Fruit fly (Drosophila melanogaster) whole organism, prepupa: ENCODE results near the gene CG43062.

Experiments
- CG11902 ChIP-seq: fragments of 200-800 bp; sonication (Bioruptor generic); optimal IDR thresholded peaks from 3 replicates; lab custom pipeline; 2016; ENCODE audit warnings: missing biosample characterization, missing genetic modification characterization
- CG15336 ChIP-seq: fragments of 200-800 bp; sonication (Bioruptor generic); IDR thresholded peaks from 2 replicates; pipeline ENCODE4 v1.3.6; 2022; ENCODE audit warnings: missing biosample characterization, missing genetic modification characterization
- CG3032 ChIP-seq: fragments of 200-800 bp; optimal IDR thresholded peaks from 2 replicates; lab custom pipeline; 2019; ENCODE audit warnings: missing biosample characterization, mild to moderate bottlenecking, missing genetic modification characterization, moderate library complexity
- CG6163 ChIP-seq: fragments of 200-800 bp; sonication (Bioruptor generic); IDR thresholded peaks from 3 replicates; pipeline ENCODE4 v1.3.6; 2022; ENCODE audit warnings: missing biosample characterization, missing genetic modification characterization
- CG6854 ChIP-seq: fragments of 200-800 bp; sonication (Bioruptor generic); optimal IDR thresholded peaks from 2 replicates; lab custom pipeline; 2017; ENCODE audit warnings: missing biosample characterization, mild to moderate bottlenecking, missing genetic modification characterization
- CG8319 ChIP-seq: fragments of 200-800 bp; sonication (Bioruptor generic); optimal IDR thresholded peaks from 3 replicates; lab custom pipeline; 2016; ENCODE audit warnings: missing biosample characterization, missing genetic modification characterization
- CG8632 ChIP-seq: fragments of 200-800 bp; sonication (Bioruptor generic); optimal IDR thresholded peaks from 3 replicates; lab custom pipeline; 2016; ENCODE audit warnings: missing biosample characterization, missing genetic modification characterization
- Gug ChIP-seq: fragments of 200-800 bp; sonication (Bioruptor generic); IDR thresholded peaks from 2 replicates; pipeline ENCODE4 v1.3.6; 2022; ENCODE audit warnings: missing biosample characterization, missing genetic modification characterization
- Hr39 ChIP-seq: fragments of 200-800 bp; sonication (Bioruptor generic); optimal IDR thresholded peaks from 2 replicates; lab custom pipeline; 2016; ENCODE audit warnings: missing biosample characterization, missing genetic modification characterization
- OdsH ChIP-seq: fragments of 200-800 bp; sonication (Bioruptor generic); optimal IDR thresholded peaks from 3 replicates; lab custom pipeline; 2016; ENCODE audit warnings: missing biosample characterization, missing genetic modification characterization
- Sox102F ChIP-seq: fragments of 200-800 bp; sonication (Bioruptor generic); optimal IDR thresholded peaks from 2 replicates; lab custom pipeline; 2016; ENCODE audit warnings: missing biosample characterization, mild to moderate bottlenecking, missing genetic modification characterization
- dac ChIP-seq: fragments of 200-800 bp; sonication (Bioruptor generic); optimal IDR thresholded peaks from 2 replicates; lab custom pipeline; 2017; ENCODE audit warnings: missing biosample characterization, mild to moderate bottlenecking, missing genetic modification characterization
- eg ChIP-seq: fragments of 200-800 bp; sonication (Bioruptor generic); IDR thresholded peaks from 3 replicates; pipeline ENCODE4 v1.3.6; 2022; ENCODE audit warnings: missing biosample characterization, missing genetic modification characterization
- lz ChIP-seq: fragments of 200-800 bp; sonication (Bioruptor generic); optimal IDR thresholded peaks from 3 replicates; lab custom pipeline; 2016; ENCODE audit warnings: missing biosample characterization, missing genetic modification characterization

DNA sequence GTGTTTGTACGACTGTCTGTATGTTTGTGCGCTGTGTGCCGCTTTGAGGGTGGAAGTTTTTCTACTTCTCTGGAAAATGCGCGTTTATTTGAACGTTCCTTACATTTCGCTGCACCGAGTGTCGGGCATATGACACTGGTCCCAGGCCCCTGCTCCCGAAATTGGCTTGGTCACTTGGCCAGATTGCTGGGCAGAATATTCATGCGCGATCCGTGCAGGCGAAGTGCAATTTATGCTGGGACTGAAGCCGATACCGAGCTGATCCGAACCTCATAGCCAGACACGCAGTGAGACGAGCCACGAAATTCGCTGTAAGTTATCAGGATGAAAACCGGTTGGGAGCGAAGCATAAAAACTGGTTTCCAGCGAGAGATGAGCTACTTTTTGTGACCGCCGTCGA is 28.7 kb downstream of the CG43062 start:
- TF ChIP-seq CG3032 (tag; lab: Kevin White, UChicago) (no peak), Sox102F (GFP tag; lab: Kevin White, UChicago) (no peak), CG8632 (GFP tag; lab: Kevin White, UChicago) (no peak), CG6163 (GFP tag; lab: Robert Waterston, UW) (peak; percentile 77), CG15336 (no peak; the same call in 1 of the 2 replicates), dac (GFP tag; lab: Kevin White, UChicago) (no peak), CG6854 (GFP tag; lab: Kevin White, UChicago) (no peak), CG8319 (GFP tag; lab: Kevin White, UChicago) (no peak), Hr39 (GFP tag; lab: Kevin White, UChicago) (no peak), lz (GFP tag; lab: Kevin White, UChicago) (no peak), eg (GFP tag; lab: Robert Waterston, UW) (no peak; the same call in 2 of the 3 replicates), CG11902 (no peak), OdsH (GFP tag; lab: Kevin White, UChicago) (no peak), Gug (GFP tag; lab: Robert Waterston, UW) (0 out of 2 replicates have a peak, but pooled peaks have one; percentile 30)
